Worm (Caenorhabditis elegans): ENCODE data around the gene C14C6.8.

DNA sequence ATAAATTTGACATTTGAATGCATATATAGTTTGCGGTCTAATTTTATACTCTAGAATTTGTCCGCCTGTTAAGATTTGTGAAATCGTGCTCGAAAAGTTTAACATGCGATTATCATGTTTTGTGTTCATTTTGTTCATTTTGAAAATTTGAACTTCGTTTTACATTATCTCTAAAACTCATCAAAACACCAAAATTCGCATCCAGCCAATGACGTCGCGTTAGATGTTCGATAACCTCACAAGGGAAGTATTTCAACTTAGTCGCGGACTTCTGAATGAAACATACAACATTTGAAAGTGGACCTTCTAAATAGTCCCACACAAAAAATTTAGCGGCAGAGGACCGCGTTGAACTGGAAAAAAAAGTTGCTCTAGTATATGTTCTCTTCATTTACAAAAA lies 11.5 kb downstream of the C14C6.8 start:
- TF ChIP-seq pqm-1 (tag; optimal IDR thresholded peaks at IDR 0.05) (no peak), che-1 (tag; optimal IDR thresholded peaks at IDR 0.05) (no peak), tbx-2 (tag; optimal IDR thresholded peaks at IDR 0.05) (no peak), ceh-34 (tag; optimal IDR thresholded peaks at IDR 0.05) (no peak), ama-1 (optimal IDR thresholded peaks at IDR 0.05) (no peak), dmd-4 (tag; optimal IDR thresholded peaks at IDR 0.05; ENCODE audit: borderline replicate concordance) (no peak), fkh-10 (GFP tag; optimal IDR thresholded peaks at IDR 0.05) (no peak)
